Worm (Caenorhabditis elegans) whole organism, early embryonic: ENCODE measurements around the gene chca-1.

ENCODE experiments used
- B0310.2 ChIP-seq: sonication (generic microtip); optimal IDR thresholded peaks from 2 replicates; lab custom pipeline; 2016; ENCODE audit warnings: mild to moderate bottlenecking, missing genetic modification characterization, missing compliant biosample characterization
- F13C5.2 ChIP-seq: sonication (generic microtip); optimal IDR thresholded peaks from 2 replicates; lab custom pipeline; 2017; ENCODE audit warnings: mild to moderate bottlenecking, missing genetic modification characterization, inconsistent platforms, missing compliant biosample characterization
- aly-1 ChIP-seq: sonication (generic microtip); optimal IDR thresholded peaks from 2 replicates; lab custom pipeline; 2016; ENCODE audit warnings: missing genetic modification characterization, missing compliant biosample characterization
- ama-1 ChIP-seq: fragments of 150-350 bp; optimal IDR thresholded peaks from 2 replicates; lab custom pipeline; 2014
- ceh-36 ChIP-seq: sonication (generic microtip); optimal IDR thresholded peaks from 2 replicates; lab custom pipeline; 2016; ENCODE audit warnings: missing genetic modification characterization, inconsistent platforms, missing compliant biosample characterization
- ets-7 ChIP-seq: sonication (generic microtip); optimal IDR thresholded peaks from 2 replicates; lab custom pipeline; 2016; ENCODE audit warnings: missing genotype, missing genetic modification characterization, missing compliant biosample characterization
- hmbx-1 ChIP-seq: sonication (generic microtip); optimal IDR thresholded peaks from 2 replicates; lab custom pipeline; 2016; ENCODE audit warnings: mild to moderate bottlenecking, missing genetic modification characterization, missing compliant biosample characterization
- hmg-4 ChIP-seq: fragments of 200-800 bp; sonication (Bioruptor generic); optimal IDR thresholded peaks from 2 replicates; lab custom pipeline; 2018; ENCODE audit warnings: mild to moderate bottlenecking, missing genetic modification characterization, missing compliant biosample characterization
- scrt-1 ChIP-seq: fragments of 200-800 bp; sonication (Bioruptor generic); IDR thresholded peaks from 2 replicates; pipeline ENCODE4 v1.3.6; 2022; ENCODE audit warnings: missing genetic modification characterization, missing compliant biosample characterization
- tbx-11 ChIP-seq: fragments of 200-800 bp; sonication (Bioruptor generic); IDR thresholded peaks from 2 replicates; pipeline ENCODE4 v1.3.6; 2022; ENCODE audit warnings: missing genetic modification characterization, missing compliant biosample characterization
- tra-4 ChIP-seq: sonication (generic microtip); optimal IDR thresholded peaks from 2 replicates; lab custom pipeline; 2017; ENCODE audit warnings: missing genetic modification characterization, missing compliant biosample characterization

- TF ChIP-seq aly-1 (tag; lab: Kevin White, UChicago) (no peak), tra-4 (no peak), ets-7 (tag; lab: Kevin White, UChicago) (no peak), ama-1 (lab: Kevin White, UChicago) (no peak), hmbx-1 (no peak), tbx-11 (GFP tag; lab: Robert Waterston, UW) (no peak), F13C5.2 (tag; lab: Kevin White, UChicago) (no peak), hmg-4 (GFP tag; lab: Kevin White, UChicago) (no peak), scrt-1 (GFP tag; lab: Robert Waterston, UW) (no peak), B0310.2 (tag; lab: Kevin White, UChicago) (no peak), ceh-36 (tag; lab: Kevin White, UChicago) (no peak)
Observed at ce11 chrIV:9622272-9622671, 28.9 kb upstream of the chca-1 start, which contains the start of gene W09C2.7.
